Worm (Caenorhabditis elegans) whole organism, L2 larva: ENCODE data around the gene T26H5.10.

Experiments used
- F13H6.1 ChIP-seq: sonication (generic microtip); optimal IDR thresholded peaks from 2 replicates; lab custom pipeline; 2016; ENCODE audit warnings: missing genetic modification characterization, missing compliant biosample characterization
- ama-1 ChIP-seq: fragments of 150-350 bp; optimal IDR thresholded peaks from 2 replicates; lab custom pipeline; 2018; ENCODE audit warnings: inconsistent platforms
- egl-27 ChIP-seq: sonication (generic microtip); optimal IDR thresholded peaks from 3 replicates; lab custom pipeline; 2017; ENCODE audit warnings: missing biosample characterization, missing genetic modification reagents, missing genetic modification characterization
- fos-1 ChIP-seq: fragments of 150-350 bp; optimal IDR thresholded peaks from 2 replicates; lab custom pipeline; 2014; ENCODE audit warnings: missing biosample characterization, missing genetic modification characterization
- lin-11 ChIP-seq: fragments of 150-350 bp; sonication (generic microtip); optimal IDR thresholded peaks from 2 replicates; lab custom pipeline; 2014; ENCODE audit warnings: missing biosample characterization, missing genetic modification characterization, inconsistent platforms, mixed read lengths
- lin-39 ChIP-seq: fragments of 150-350 bp; optimal IDR thresholded peaks from 2 replicates; lab custom pipeline; 2014; ENCODE audit warnings: missing biosample characterization, missing genetic modification reagents, missing genetic modification characterization
- lsy-2 ChIP-seq, 2 experiments: fragments of 150-350 bp in 1 of 2; sonication (generic microtip) in 1 of 2; optimal IDR thresholded peaks; 2 replicates each; lab custom pipeline; 2014 to 2017; ENCODE audit warnings: missing biosample characterization in 2 of 2, missing genetic modification characterization in 2 of 2
- mab-5 ChIP-seq: fragments of 150-350 bp; optimal IDR thresholded peaks from 2 replicates; lab custom pipeline; 2014; ENCODE audit warnings: missing biosample characterization, missing genetic modification characterization
- nhr-12 ChIP-seq: fragments of 150-350 bp; optimal IDR thresholded peaks from 2 replicates; lab custom pipeline; 2014; ENCODE audit warnings: missing biosample characterization, missing genetic modification characterization
- nhr-6 ChIP-seq: fragments of 150-350 bp; optimal IDR thresholded peaks from 2 replicates; lab custom pipeline; 2014; ENCODE audit warnings: missing biosample characterization, missing genetic modification characterization
- sem-4 ChIP-seq: fragments of 150-350 bp; optimal IDR thresholded peaks from 2 replicates; lab custom pipeline; 2014; ENCODE audit warnings: missing biosample characterization, missing genetic modification reagents, missing genetic modification characterization
- skn-1 ChIP-seq: sonication (generic microtip); optimal IDR thresholded peaks from 2 replicates; lab custom pipeline; 2017; ENCODE audit warnings: missing biosample characterization, missing genetic modification characterization
- snpc-4 ChIP-seq: fragments of 150-350 bp; optimal IDR thresholded peaks from 2 replicates; lab custom pipeline; 2014; ENCODE audit warnings: missing biosample characterization, missing genetic modification characterization
- ztf-11 ChIP-seq: sonication (generic microtip); optimal IDR thresholded peaks from 2 replicates; lab custom pipeline; 2017; ENCODE audit warnings: missing biosample characterization, missing genetic modification characterization

- TF ChIP-seq snpc-4, result no peak
- no peak for TF ChIP-seq lin-11 (tag; lab: Kevin White, UChicago)
- TF ChIP-seq skn-1 (tag; lab: Kevin White, UChicago), result no peak
- TF ChIP-seq lsy-2 (tag; optimal IDR thresholded peaks at IDR 0.05; lab: Kevin White, UChicago), result no peak
- no peak for TF ChIP-seq nhr-12 (tag; lab: Kevin White, UChicago)
- no peak for TF ChIP-seq egl-27 (tag; lab: Kevin White, UChicago)
- TF ChIP-seq F13H6.1 (tag; lab: Kevin White, UChicago), result no peak
- no peak for TF ChIP-seq nhr-6 (tag; lab: Kevin White, UChicago)
- TF ChIP-seq fos-1 (tag; lab: Kevin White, UChicago), result no peak
- TF ChIP-seq lin-39, result no peak
- no peak for TF ChIP-seq ztf-11
- no peak for TF ChIP-seq ama-1 (lab: Kevin White, UChicago)
- TF ChIP-seq sem-4 (tag; lab: Kevin White, UChicago), result no peak
- TF ChIP-seq mab-5, result no peak
Measured at ce11 chrV:15480505-15481075, 37.0 kb upstream of the T26H5.10 start.
